Fruit fly (Drosophila melanogaster): ENCODE results near the gene CG12480.

The CG12480 gene

DNA sequence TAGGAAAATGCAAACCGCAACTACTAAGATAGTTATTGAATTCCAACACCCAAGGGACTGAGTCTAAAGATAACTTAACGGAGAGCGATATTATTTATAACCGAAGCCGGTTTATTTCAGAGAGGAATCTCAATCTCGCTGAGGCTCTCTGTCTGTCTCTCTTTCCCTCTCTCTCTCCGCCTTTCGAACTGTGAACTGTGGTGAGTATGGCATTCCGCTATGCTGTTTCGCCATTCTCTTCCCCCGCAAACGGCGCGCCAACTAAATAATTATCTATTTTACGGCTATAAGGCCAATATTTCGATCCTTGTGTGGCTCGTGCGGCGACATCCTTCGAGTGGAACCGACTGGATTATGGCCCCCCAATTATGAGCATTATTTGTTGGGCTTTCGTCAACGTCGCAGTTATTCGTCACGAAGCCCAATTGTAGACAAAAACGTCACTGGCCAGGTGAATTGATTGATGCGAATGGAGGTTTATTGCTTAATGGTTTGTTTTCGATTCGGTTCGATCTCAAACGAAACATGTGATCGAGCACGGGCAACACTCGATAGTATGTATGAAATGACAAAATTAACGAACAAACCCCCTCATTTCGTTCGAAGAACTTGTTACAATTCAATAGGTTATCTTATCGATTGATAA lies 42.9 kb downstream of the CG12480 start (continued):
- TF ChIP-seq MBD-R2 (GFP tag; IDR thresholded peaks at IDR 0.05): no peak
- TF ChIP-seq CG32532 (GFP tag; IDR thresholded peaks at IDR 0.05): peak; percentile 11; the same call in 1 of the 2 replicates
- no peak for TF ChIP-seq CG42726 (GFP tag; IDR thresholded peaks at IDR 0.05; ENCODE audit: partially characterized antibody)
- no peak for TF ChIP-seq CG33557 (GFP tag; optimal IDR thresholded peaks at IDR 0.05)
- TF ChIP-seq CG1832 (GFP tag; optimal IDR thresholded peaks at IDR 0.05): no peak
- TF ChIP-seq abd-A (tag; optimal IDR thresholded peaks at IDR 0.05): peak; percentile 70
- no peak for TF ChIP-seq CG8089 (GFP tag; optimal IDR thresholded peaks at IDR 0.05)
- no peak for TF ChIP-seq CG13624 (GFP tag; optimal IDR thresholded peaks at IDR 0.05)
- no peak for TF ChIP-seq tna (GFP tag; IDR thresholded peaks at IDR 0.05; ENCODE audit: partially characterized antibody)
- no peak for TF ChIP-seq Tbp (GFP tag; optimal IDR thresholded peaks at IDR 0.05)
- no peak for TF ChIP-seq slbo (GFP tag; IDR thresholded peaks at IDR 0.05)
- TF ChIP-seq CG12659 (GFP tag; optimal IDR thresholded peaks at IDR 0.05): no peak
- no peak for TF ChIP-seq vvl (GFP tag; IDR thresholded peaks at IDR 0.05)
- TF ChIP-seq Fer3 (tag; optimal IDR thresholded peaks at IDR 0.05): no peak
- no peak for TF ChIP-seq CG15696 (tag; optimal IDR thresholded peaks at IDR 0.05)
- TF ChIP-seq crp (GFP tag; optimal IDR thresholded peaks at IDR 0.05): no peak
- no peak for TF ChIP-seq chn (GFP tag; optimal IDR thresholded peaks at IDR 0.05)
- TF ChIP-seq NC2β (GFP tag; optimal IDR thresholded peaks at IDR 0.05): no peak
- TF ChIP-seq Dref (GFP tag; IDR thresholded peaks at IDR 0.05): no peak
- no peak for TF ChIP-seq croc (GFP tag; conservative IDR thresholded peaks at IDR 0.05)
- no peak for TF ChIP-seq ab (GFP tag; optimal IDR thresholded peaks at IDR 0.05)
- TF ChIP-seq CG10543 (GFP tag; optimal IDR thresholded peaks at IDR 0.05): no peak
- TF ChIP-seq CG14860 (GFP tag; IDR thresholded peaks at IDR 0.05; ENCODE audit: partially characterized antibody): no peak
- TF ChIP-seq ro (GFP tag; IDR thresholded peaks at IDR 0.05): no peak
- no peak for TF ChIP-seq CG6813 (GFP tag; optimal IDR thresholded peaks at IDR 0.05)
- TF ChIP-seq CG34224 (GFP tag; IDR thresholded peaks at IDR 0.05; ENCODE audit: partially characterized antibody): peak; percentile 41; the same call in 1 of the 3 replicates
- TF ChIP-seq lab (GFP tag; optimal IDR thresholded peaks at IDR 0.05): peak; percentile 24
- TF ChIP-seq Ptx1 (GFP tag; IDR thresholded peaks at IDR 0.05): no peak
- peak; percentile 85 to 94 for TF ChIP-seq Trl (optimal IDR thresholded peaks at IDR 0.05)
- no peak for TF ChIP-seq Trl (GFP tag; optimal IDR thresholded peaks at IDR 0.05)
- no peak for TF ChIP-seq Aef1 (GFP tag; IDR thresholded peaks at IDR 0.05)
- no peak for TF ChIP-seq Optix (GFP tag; IDR thresholded peaks at IDR 0.05)
- TF ChIP-seq nom (GFP tag; optimal IDR thresholded peaks at IDR 0.05): peak; percentile 69
- TF ChIP-seq fu2 (GFP tag; optimal IDR thresholded peaks at IDR 0.05): no peak
- no peak for TF ChIP-seq Rfx (GFP tag; IDR thresholded peaks at IDR 0.05)
- no peak for TF ChIP-seq CG43689 (GFP tag; IDR thresholded peaks at IDR 0.05)
- TF ChIP-seq Med (GFP tag): peak; percentile 57
- TF ChIP-seq jumu (GFP tag; optimal IDR thresholded peaks at IDR 0.05): no peak
- no peak for TF ChIP-seq sqz (GFP tag; optimal IDR thresholded peaks at IDR 0.05)
- TF ChIP-seq sc (optimal IDR thresholded peaks at IDR 0.05): no peak
- no peak for TF ChIP-seq sc (GFP tag; optimal IDR thresholded peaks at IDR 0.05)
- TF ChIP-seq pho (GFP tag; optimal IDR thresholded peaks at IDR 0.05): no peak
- TF ChIP-seq E2f1 (GFP tag; IDR thresholded peaks at IDR 0.05): no peak
- TF ChIP-seq bab2 (GFP tag; optimal IDR thresholded peaks at IDR 0.05): no peak
- no peak for TF ChIP-seq danr (GFP tag; IDR thresholded peaks at IDR 0.05)
- no peak for TF ChIP-seq CG14050 (GFP tag; IDR thresholded peaks at IDR 0.05)
- TF ChIP-seq CG17186 (GFP tag; optimal IDR thresholded peaks at IDR 0.05): no peak
- TF ChIP-seq psq (GFP tag; optimal IDR thresholded peaks at IDR 0.05): no peak
- TF ChIP-seq CG6765 (GFP tag; optimal IDR thresholded peaks at IDR 0.05): no peak
- no peak for TF ChIP-seq gt (GFP tag; IDR thresholded peaks at IDR 0.05)
- TF ChIP-seq slp2 (GFP tag; optimal IDR thresholded peaks at IDR 0.05): no peak
- no peak for TF ChIP-seq Atf-2 (GFP tag; optimal IDR thresholded peaks at IDR 0.05)
